Worm (Caenorhabditis elegans) whole organism, L1 larva: ENCODE data around the gene F20E11.17.

Source experiments
- C34B4.2 ChIP-seq: sonication (generic microtip); optimal IDR thresholded peaks from 2 replicates; lab custom pipeline; 2017; ENCODE audit warnings: mild to moderate bottlenecking, missing genetic modification characterization, missing compliant biosample characterization
- F16B12.6 ChIP-seq: fragments of 150-350 bp; optimal IDR thresholded peaks from 2 replicates; lab custom pipeline; 2014; ENCODE audit warnings: missing biosample characterization, missing genetic modification characterization
- aha-1 ChIP-seq: fragments of 150-350 bp; optimal IDR thresholded peaks from 2 replicates; lab custom pipeline; 2014; ENCODE audit warnings: missing biosample characterization, missing genetic modification characterization
- alr-1 ChIP-seq: fragments of 200-800 bp; sonication (Bioruptor generic); optimal IDR thresholded peaks from 2 replicates; lab custom pipeline; 2018; ENCODE audit warnings: borderline replicate concordance, mild to moderate bottlenecking, missing genetic modification characterization, missing compliant biosample characterization
- ama-1 ChIP-seq: fragments of 150-350 bp; optimal IDR thresholded peaks from 2 replicates; lab custom pipeline; 2014
- blmp-1 ChIP-seq: fragments of 150-350 bp; optimal IDR thresholded peaks from 2 replicates; lab custom pipeline; 2014; ENCODE audit warnings: missing biosample characterization, missing genetic modification characterization
- ceh-82 ChIP-seq, 3 experiments: fragments of 150-350 bp in 1 of 3; sonication (generic microtip) in 2 of 3; optimal IDR thresholded peaks; 2 replicates each; lab custom pipeline; 2014 to 2017; ENCODE audit warnings: missing biosample characterization in 3 of 3, missing genetic modification characterization in 3 of 3
- ceh-88 ChIP-seq: fragments of 200-800 bp; sonication (Bioruptor generic); IDR thresholded peaks from 2 replicates; pipeline ENCODE4 v1.3.6; 2022; ENCODE audit warnings: missing genetic modification characterization, missing compliant biosample characterization
- ces-1 ChIP-seq: fragments of 150-350 bp; optimal IDR thresholded peaks from 2 replicates; lab custom pipeline; 2014; ENCODE audit warnings: missing biosample characterization, missing genetic modification reagents, missing genetic modification characterization
- egl-27 ChIP-seq, 2 experiments: fragments of 150-350 bp in 1 of 2; sonication (generic microtip); optimal IDR thresholded peaks; 3 replicates each; lab custom pipeline; 2017 to 2018; ENCODE audit warnings: missing biosample characterization in 2 of 2, missing genetic modification characterization in 2 of 2, missing genetic modification reagents in 2 of 2
- elt-2 ChIP-seq: sonication (generic microtip); optimal IDR thresholded peaks from 2 replicates; lab custom pipeline; 2016; ENCODE audit warnings: missing genetic modification characterization, mild to moderate bottlenecking, inconsistent platforms, missing compliant biosample characterization, missing genetic modification reagents
- ets-5 ChIP-seq: fragments of 200-800 bp; sonication (Bioruptor generic); IDR thresholded peaks from 2 replicates; pipeline ENCODE4 v1.3.6; 2022; ENCODE audit warnings: missing genetic modification characterization, missing compliant biosample characterization
- fkh-10 ChIP-seq: sonication (generic microtip); optimal IDR thresholded peaks from 2 replicates; lab custom pipeline; 2017; ENCODE audit warnings: missing biosample characterization, missing genetic modification reagents, missing genetic modification characterization
- fkh-4 ChIP-seq: sonication (generic microtip); optimal IDR thresholded peaks from 2 replicates; lab custom pipeline; 2016; ENCODE audit warnings: missing compliant biosample characterization, missing genetic modification characterization, borderline replicate concordance
- fkh-8 ChIP-seq: sonication (generic microtip); optimal IDR thresholded peaks from 2 replicates; lab custom pipeline; 2016; ENCODE audit warnings: mild to moderate bottlenecking, missing genetic modification characterization, missing compliant biosample characterization
- grh-1 ChIP-seq: fragments of 200-800 bp; sonication (Bioruptor generic); IDR thresholded peaks from 2 replicates; pipeline ENCODE4 v1.3.6; 2022; ENCODE audit warnings: missing genetic modification reagents, missing genetic modification characterization, missing compliant biosample characterization
- hlh-17 ChIP-seq: fragments of 200-800 bp; sonication (Bioruptor generic); optimal IDR thresholded peaks from 2 replicates; lab custom pipeline; 2018; ENCODE audit warnings: missing genetic modification characterization, mild to moderate bottlenecking, missing compliant biosample characterization, moderate library complexity, borderline replicate concordance
- irx-1 ChIP-seq: sonication (generic microtip); optimal IDR thresholded peaks from 2 replicates; lab custom pipeline; 2016; ENCODE audit warnings: missing genetic modification characterization, missing compliant biosample characterization
- isw-1 ChIP-seq: fragments of 200-800 bp; sonication (Bioruptor generic); IDR thresholded peaks from 2 replicates; pipeline ENCODE4 v1.3.6; 2022; ENCODE audit warnings: missing genetic modification characterization, missing compliant biosample characterization
- lin-14 ChIP-seq: fragments of 200-800 bp; sonication (Bioruptor generic); optimal IDR thresholded peaks from 2 replicates; lab custom pipeline; 2018; ENCODE audit warnings: mild to moderate bottlenecking, missing genetic modification characterization, moderate library complexity, missing compliant biosample characterization
- lin-15B ChIP-seq: fragments of 150-350 bp; sonication (generic microtip); optimal IDR thresholded peaks from 3 replicates; lab custom pipeline; 2014; ENCODE audit warnings: missing biosample characterization, missing genetic modification characterization
- mab-9 ChIP-seq: fragments of 200-800 bp; sonication (Bioruptor generic); IDR thresholded peaks from 2 replicates; pipeline ENCODE4 v1.3.6; 2022; ENCODE audit warnings: missing genetic modification reagents, missing genetic modification characterization, missing compliant biosample characterization
- mep-1 ChIP-seq: fragments of 150-350 bp; optimal IDR thresholded peaks from 2 replicates; lab custom pipeline; 2014; ENCODE audit warnings: missing biosample characterization, missing genetic modification characterization
- nhr-19 ChIP-seq: fragments of 200-800 bp; sonication (Bioruptor generic); conservative IDR thresholded peaks from 2 replicates; pipeline ENCODE4 v1.3.6; 2022; ENCODE audit warnings: missing genetic modification characterization, missing compliant biosample characterization
- nhr-237 ChIP-seq: fragments of 150-350 bp; optimal IDR thresholded peaks from 2 replicates; lab custom pipeline; 2014; ENCODE audit warnings: missing biosample characterization, missing genetic modification characterization
- nhr-28 ChIP-seq: fragments of 150-350 bp; optimal IDR thresholded peaks from 2 replicates; lab custom pipeline; 2014; ENCODE audit warnings: missing biosample characterization, missing genetic modification characterization
- nhr-47 ChIP-seq: sonication (generic microtip); optimal IDR thresholded peaks from 2 replicates; lab custom pipeline; 2016; ENCODE audit warnings: mild to moderate bottlenecking, missing genetic modification characterization, moderate library complexity, missing compliant biosample characterization
- nhr-76 ChIP-seq: sonication (generic microtip); optimal IDR thresholded peaks from 2 replicates; lab custom pipeline; 2017; ENCODE audit warnings: missing biosample characterization, missing genetic modification characterization
- nhr-84 ChIP-seq: sonication (generic microtip); optimal IDR thresholded peaks from 2 replicates; lab custom pipeline; 2017; ENCODE audit warnings: missing biosample characterization, missing genetic modification characterization
- nhr-85 ChIP-seq: sonication (generic microtip); peaks from one replicate; lab custom pipeline; 2016; ENCODE audit warnings: missing genetic modification characterization, inconsistent platforms, missing compliant biosample characterization
- pag-3 ChIP-seq: sonication (generic microtip); optimal IDR thresholded peaks from 2 replicates; lab custom pipeline; 2017; ENCODE audit warnings: missing genetic modification characterization, mild to moderate bottlenecking, missing compliant biosample characterization, antibody characterized with exemption, borderline replicate concordance; ENCODE audit not compliant: insufficient read depth
- pax-3 ChIP-seq: fragments of 200-800 bp; sonication (Bioruptor generic); optimal IDR thresholded peaks from 2 replicates; lab custom pipeline; 2018; ENCODE audit warnings: mild to moderate bottlenecking, missing genetic modification characterization, moderate library complexity, missing compliant biosample characterization
- skn-1 ChIP-seq: fragments of 150-350 bp; optimal IDR thresholded peaks from 2 replicates; lab custom pipeline; 2014; ENCODE audit warnings: missing biosample characterization, missing genetic modification characterization
- snpc-4 ChIP-seq: fragments of 150-350 bp; optimal IDR thresholded peaks from 2 replicates; lab custom pipeline; 2014; ENCODE audit warnings: missing biosample characterization, missing genetic modification characterization
- tlp-1 ChIP-seq: fragments of 150-350 bp; optimal IDR thresholded peaks from 2 replicates; lab custom pipeline; 2014; ENCODE audit warnings: missing biosample characterization, missing genetic modification characterization
- unc-62 ChIP-seq: fragments of 150-350 bp; optimal IDR thresholded peaks from 2 replicates; lab custom pipeline; 2014; ENCODE audit warnings: missing biosample characterization, missing genetic modification reagents, missing genetic modification characterization
- vab-15 ChIP-seq: sonication (generic microtip); optimal IDR thresholded peaks from 2 replicates; lab custom pipeline; 2017; ENCODE audit warnings: missing genotype, mild to moderate bottlenecking, missing genetic modification characterization, missing compliant biosample characterization
- xbp-1 ChIP-seq: sonication (generic microtip); optimal IDR thresholded peaks from 2 replicates; lab custom pipeline; 2016; ENCODE audit warnings: missing genetic modification characterization, missing compliant biosample characterization
- zag-1 ChIP-seq: fragments of 150-350 bp; optimal IDR thresholded peaks from 2 replicates; lab custom pipeline; 2014; ENCODE audit warnings: missing biosample characterization, missing genetic modification characterization
- ztf-11 ChIP-seq, 2 experiments: sonication (generic microtip); optimal IDR thresholded peaks; 2 replicates each; lab custom pipeline; 2016 to 2017; ENCODE audit warnings: missing genetic modification characterization in 2 of 2, missing biosample characterization in 1 of 2, missing compliant biosample characterization in 1 of 2

The F20E11.17 gene

ce11 chrV:17469180-17469579, at the start of gene F20E11.17:
F20E11.17 (minus strand) TSS chrV:17469280.
- TF ChIP-seq nhr-47 (tag; lab: Kevin White, UChicago) (no peak), unc-62 (GFP tag; lab: Kevin White, UChicago) (no peak), fkh-8 (tag; lab: Kevin White, UChicago) (no peak), lin-15B (tag; lab: Kevin White, UChicago) (no peak)

ce11 chrV:17513831-17514230, 44.8 kb upstream of the F20E11.17 start:
- no peak for TF ChIP-seq ets-5 (GFP tag; lab: Robert Waterston, UW)
- no peak for TF ChIP-seq pax-3 (tag; lab: Kevin White, UChicago)
- TF ChIP-seq ztf-11 (tag; optimal IDR thresholded peaks at IDR 0.05; lab: Kevin White, UChicago), result no peak
- no peak for TF ChIP-seq tlp-1 (tag; lab: Kevin White, UChicago)
- no peak for TF ChIP-seq blmp-1 (tag; lab: Kevin White, UChicago)
- no peak for TF ChIP-seq snpc-4 (tag; lab: Kevin White, UChicago)
- no peak for TF ChIP-seq ceh-82 (tag; optimal IDR thresholded peaks at IDR 0.05; lab: Kevin White, UChicago)
- no peak for TF ChIP-seq nhr-28
- no peak for TF ChIP-seq irx-1 (tag; lab: Kevin White, UChicago)
- no peak for TF ChIP-seq skn-1 (tag; lab: Kevin White, UChicago)
- no peak for TF ChIP-seq lin-14 (GFP tag; lab: Kevin White, UChicago)
- TF ChIP-seq nhr-19 (GFP tag; lab: Robert Waterston, UW), result no peak
- no peak for TF ChIP-seq vab-15 (tag; lab: Kevin White, UChicago)
- TF ChIP-seq ceh-88, result no peak
- TF ChIP-seq C34B4.2, result no peak
- no peak for TF ChIP-seq nhr-76 (tag; lab: Kevin White, UChicago)

- TF ChIP-seq hlh-17 (GFP tag; lab: Kevin White, UChicago), result no peak
- no peak for TF ChIP-seq alr-1 (tag; lab: Kevin White, UChicago)
- no peak for TF ChIP-seq nhr-85
- TF ChIP-seq lin-15B (tag; lab: Kevin White, UChicago), result no peak
- TF ChIP-seq ama-1, result no peak
- TF ChIP-seq nhr-84 (tag; lab: Kevin White, UChicago), result no peak
- TF ChIP-seq egl-27 (tag; optimal IDR thresholded peaks at IDR 0.05; lab: Kevin White, UChicago), result no peak
- no peak for TF ChIP-seq ces-1
- no peak for TF ChIP-seq vab-15 (tag; lab: Kevin White, UChicago)
- TF ChIP-seq F16B12.6, result no peak
- no peak for TF ChIP-seq pax-3 (tag; lab: Kevin White, UChicago)
- TF ChIP-seq pag-3 (tag; lab: Kevin White, UChicago), result no peak
- no peak for TF ChIP-seq elt-2 (tag; lab: Kevin White, UChicago)
- no peak for TF ChIP-seq fkh-10 (GFP tag; lab: Kevin White, UChicago)
- no peak for TF ChIP-seq xbp-1 (tag; lab: Kevin White, UChicago)
- no peak for TF ChIP-seq snpc-4 (tag; lab: Kevin White, UChicago)
- no peak for TF ChIP-seq ceh-88
- TF ChIP-seq, all 84 proteins: peak for 0
These were observed 43.7 kb upstream of the F20E11.17 start for ce11 chrV:17512763-17513162.

- TF ChIP-seq fkh-4 (tag; lab: Kevin White, UChicago) (no peak), mab-9 (GFP tag; lab: Robert Waterston, UW) (no peak), nhr-28 (no peak), zag-1 (tag; lab: Kevin White, UChicago) (no peak), mep-1 (no peak), isw-1 (no peak), nhr-237 (tag; lab: Kevin White, UChicago) (no peak), grh-1 (GFP tag; lab: Robert Waterston, UW) (no peak), aha-1 (tag; lab: Kevin White, UChicago) (no peak), ama-1 (no peak)
These were observed 39.4 kb upstream of the F20E11.17 start, which contains the start of gene srw-32 for ce11 chrV:17508493-17508892. srw-32 (plus strand) TSS chrV:17508793.
